Worm (Caenorhabditis elegans) whole organism, midembryonic: Measurements from ENCODE around the gene ribo-1.

Experiments
- cog-1 ChIP-seq: sonication (generic microtip); optimal IDR thresholded peaks from 2 replicates; lab custom pipeline; 2016; ENCODE audit warnings: missing genetic modification characterization, missing compliant biosample characterization
- med-1 ChIP-seq: sonication (generic microtip); optimal IDR thresholded peaks from 2 replicates; lab custom pipeline; 2017; ENCODE audit warnings: missing genetic modification characterization, mild to moderate bottlenecking, missing compliant biosample characterization, antibody characterized with exemption, missing genetic modification reagents; ENCODE audit not compliant: insufficient read depth
- ztf-29 ChIP-seq: fragments of 200-800 bp; sonication (Bioruptor generic); IDR thresholded peaks from 2 replicates; pipeline ENCODE4 v1.3.6; 2022; ENCODE audit warnings: missing genetic modification reagents, missing genetic modification characterization, missing compliant biosample characterization

DNA sequence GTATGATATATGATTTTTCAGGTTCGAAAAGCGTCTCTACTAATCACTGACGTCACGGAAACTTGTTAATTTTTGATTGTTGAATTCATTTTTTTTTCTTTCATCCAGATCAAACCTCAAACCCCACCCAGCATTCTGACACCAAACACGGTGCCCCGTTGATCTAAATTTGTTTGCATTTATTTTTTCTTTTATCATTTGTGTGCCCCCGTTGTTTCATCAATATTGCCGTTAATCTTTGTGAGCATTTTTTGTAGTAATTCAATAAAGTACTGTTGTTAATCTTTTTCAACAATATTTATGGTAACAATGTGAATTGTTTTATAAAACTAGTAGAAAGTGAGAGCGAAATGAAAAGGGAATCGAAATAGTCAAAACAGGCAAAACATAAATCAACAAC is 6.3 kb downstream of the ribo-1 start:
- no peak for TF ChIP-seq cog-1
- no peak for TF ChIP-seq med-1 (GFP tag; lab: Kevin White, UChicago)
- TF ChIP-seq ztf-29 (GFP tag; lab: Robert Waterston, UW): no peak
